Worm (Caenorhabditis elegans) whole organism, L2 larva: ENCODE measurements around the gene hum-8.

Source experiments
- C34F6.9 ChIP-seq: fragments of 150-350 bp; optimal IDR thresholded peaks from 2 replicates; lab custom pipeline; 2014; ENCODE audit warnings: missing biosample characterization, missing genetic modification characterization
- F13H6.1 ChIP-seq: sonication (generic microtip); optimal IDR thresholded peaks from 2 replicates; lab custom pipeline; 2016; ENCODE audit warnings: missing genetic modification characterization, missing compliant biosample characterization
- Y55F3AM.14 ChIP-seq: fragments of 200-800 bp; sonication (Bioruptor generic); optimal IDR thresholded peaks from 2 replicates; lab custom pipeline; 2018; ENCODE audit warnings: mild to moderate bottlenecking, missing genetic modification characterization, missing compliant biosample characterization
- ZK546.5 ChIP-seq: sonication (generic microtip); optimal IDR thresholded peaks from 2 replicates; lab custom pipeline; 2017; ENCODE audit warnings: missing biosample characterization, missing genetic modification characterization
- aly-2 ChIP-seq: fragments of 150-350 bp; optimal IDR thresholded peaks from 2 replicates; lab custom pipeline; 2014; ENCODE audit warnings: missing biosample characterization, missing genetic modification characterization
- ama-1 ChIP-seq: fragments of 150-350 bp; optimal IDR thresholded peaks from 2 replicates; lab custom pipeline; 2018; ENCODE audit warnings: inconsistent platforms
- blmp-1 ChIP-seq: sonication (generic microtip); optimal IDR thresholded peaks from 2 replicates; lab custom pipeline; 2017; ENCODE audit warnings: missing genetic modification characterization, mild to moderate bottlenecking, missing compliant biosample characterization, antibody characterized with exemption, moderate library complexity; ENCODE audit not compliant: insufficient read depth
- ceh-16 ChIP-seq: fragments of 150-350 bp; optimal IDR thresholded peaks from 2 replicates; lab custom pipeline; 2014; ENCODE audit warnings: missing biosample characterization, missing genetic modification characterization
- ceh-82 ChIP-seq: fragments of 150-350 bp; optimal IDR thresholded peaks from 2 replicates; lab custom pipeline; 2014; ENCODE audit warnings: missing biosample characterization, missing genetic modification characterization
- crh-2 ChIP-seq: sonication (generic microtip); optimal IDR thresholded peaks from 2 replicates; lab custom pipeline; 2017; ENCODE audit warnings: missing biosample characterization, missing genetic modification characterization
- elt-1 ChIP-seq: fragments of 150-350 bp; optimal IDR thresholded peaks from 2 replicates; lab custom pipeline; 2014; ENCODE audit warnings: missing biosample characterization, missing genetic modification characterization
- elt-3 ChIP-seq: sonication (generic microtip); optimal IDR thresholded peaks from 2 replicates; lab custom pipeline; 2017; ENCODE audit warnings: missing biosample characterization, missing genetic modification characterization
- fos-1 ChIP-seq: fragments of 150-350 bp; optimal IDR thresholded peaks from 2 replicates; lab custom pipeline; 2014; ENCODE audit warnings: missing biosample characterization, missing genetic modification characterization
- gmeb-1 ChIP-seq: fragments of 150-350 bp; optimal IDR thresholded peaks from 2 replicates; lab custom pipeline; 2014; ENCODE audit warnings: missing biosample characterization, missing genetic modification characterization
- lin-13 ChIP-seq: fragments of 150-350 bp; optimal IDR thresholded peaks from 2 replicates; lab custom pipeline; 2014; ENCODE audit warnings: missing biosample characterization, missing genetic modification reagents, missing genetic modification characterization
- lsy-2 ChIP-seq, 2 experiments: fragments of 150-350 bp in 1 of 2; sonication (generic microtip) in 1 of 2; optimal IDR thresholded peaks; 2 replicates each; lab custom pipeline; 2014 to 2017; ENCODE audit warnings: missing biosample characterization in 2 of 2, missing genetic modification characterization in 2 of 2
- mbf-1 ChIP-seq: sonication (generic microtip); optimal IDR thresholded peaks from 2 replicates; lab custom pipeline; 2017; ENCODE audit warnings: missing biosample characterization, missing genetic modification characterization
- nhr-10 ChIP-seq: sonication (generic microtip); optimal IDR thresholded peaks from 2 replicates; lab custom pipeline; 2017; ENCODE audit warnings: missing biosample characterization, missing genetic modification characterization
- nhr-12 ChIP-seq: fragments of 150-350 bp; optimal IDR thresholded peaks from 2 replicates; lab custom pipeline; 2014; ENCODE audit warnings: missing biosample characterization, missing genetic modification characterization
- nhr-129 ChIP-seq: fragments of 150-350 bp; optimal IDR thresholded peaks from 2 replicates; lab custom pipeline; 2014; ENCODE audit warnings: missing biosample characterization, missing genetic modification characterization
- nhr-237 ChIP-seq: fragments of 150-350 bp; optimal IDR thresholded peaks from 2 replicates; lab custom pipeline; 2014; ENCODE audit warnings: missing biosample characterization, missing genetic modification characterization
- nhr-25 ChIP-seq: fragments of 150-350 bp; sonication (generic microtip); optimal IDR thresholded peaks from 3 replicates; lab custom pipeline; 2014; ENCODE audit warnings: missing biosample characterization, missing genetic modification characterization
- nhr-6 ChIP-seq: fragments of 150-350 bp; optimal IDR thresholded peaks from 2 replicates; lab custom pipeline; 2014; ENCODE audit warnings: missing biosample characterization, missing genetic modification characterization
- peb-1 ChIP-seq: fragments of 150-350 bp; optimal IDR thresholded peaks from 2 replicates; lab custom pipeline; 2014; ENCODE audit warnings: missing biosample characterization, missing genetic modification characterization
- skn-1 ChIP-seq: sonication (generic microtip); optimal IDR thresholded peaks from 2 replicates; lab custom pipeline; 2017; ENCODE audit warnings: missing biosample characterization, missing genetic modification characterization
- sma-3 ChIP-seq: sonication (generic microtip); optimal IDR thresholded peaks from 2 replicates; lab custom pipeline; 2016; ENCODE audit warnings: missing genetic modification reagents, missing genetic modification characterization, missing compliant biosample characterization
- snpc-4 ChIP-seq: fragments of 150-350 bp; optimal IDR thresholded peaks from 2 replicates; lab custom pipeline; 2014; ENCODE audit warnings: missing biosample characterization, missing genetic modification characterization
- unc-39 ChIP-seq: fragments of 150-350 bp; optimal IDR thresholded peaks from 2 replicates; lab custom pipeline; 2014; ENCODE audit warnings: missing biosample characterization, missing genetic modification characterization
- unc-55 ChIP-seq: fragments of 150-350 bp; sonication (generic microtip); optimal IDR thresholded peaks from 3 replicates; lab custom pipeline; 2014; ENCODE audit warnings: missing biosample characterization, missing genetic modification reagents, missing genetic modification characterization
- unc-62 ChIP-seq: fragments of 150-350 bp; optimal IDR thresholded peaks from 2 replicates; lab custom pipeline; 2014; ENCODE audit warnings: missing biosample characterization, missing genetic modification reagents, missing genetic modification characterization
- zag-1 ChIP-seq: fragments of 150-350 bp; optimal IDR thresholded peaks from 2 replicates; lab custom pipeline; 2014; ENCODE audit warnings: missing biosample characterization, missing genetic modification characterization
- ztf-1 ChIP-seq: fragments of 200-800 bp; sonication (Bioruptor generic); conservative IDR thresholded peaks from 2 replicates; pipeline ENCODE4 v1.3.6; 2022; ENCODE audit warnings: missing genetic modification characterization, missing compliant biosample characterization
- ztf-11 ChIP-seq: sonication (generic microtip); optimal IDR thresholded peaks from 2 replicates; lab custom pipeline; 2017; ENCODE audit warnings: missing biosample characterization, missing genetic modification characterization
- ztf-4 ChIP-seq: fragments of 150-350 bp; optimal IDR thresholded peaks from 2 replicates; lab custom pipeline; 2014; ENCODE audit warnings: missing biosample characterization, missing genetic modification characterization

Gene hum-8

ce11 chrIV:438384-438783 is 2.0 kb downstream of the hum-8 start:
- TF ChIP-seq ztf-4: no peak
- TF ChIP-seq ztf-1 (GFP tag; lab: Robert Waterston, UW): no peak
- TF ChIP-seq sma-3: no peak
- TF ChIP-seq nhr-10 (tag; lab: Kevin White, UChicago): no peak
- no peak for TF ChIP-seq ama-1 (lab: Kevin White, UChicago)
- no peak for TF ChIP-seq unc-55 (GFP tag; lab: Kevin White, UChicago)
- no peak for TF ChIP-seq Y55F3AM.14
- no peak for TF ChIP-seq skn-1 (tag; lab: Kevin White, UChicago)
- TF ChIP-seq lsy-2 (tag; optimal IDR thresholded peaks at IDR 0.05; lab: Kevin White, UChicago): no peak
- no peak for TF ChIP-seq F13H6.1 (tag; lab: Kevin White, UChicago)

- TF ChIP-seq nhr-25 (tag; lab: Kevin White, UChicago) (no peak), blmp-1 (tag; lab: Kevin White, UChicago) (no peak), fos-1 (tag; lab: Kevin White, UChicago) (peak; percentile 57)
Observed at ce11 chrIV:428869-429268, 11.5 kb downstream of the hum-8 start, which contains the start of gene Y66H1A.5. Gene Y66H1A.5 (minus strand): TSS chrIV:429133.

- TF ChIP-seq nhr-6 (tag; lab: Kevin White, UChicago): no peak
- TF ChIP-seq ZK546.5 (tag; lab: Kevin White, UChicago): no peak
- TF ChIP-seq nhr-12 (tag; lab: Kevin White, UChicago): no peak
- no peak for TF ChIP-seq unc-62
- TF ChIP-seq C34F6.9 (tag; lab: Kevin White, UChicago): no peak
- TF ChIP-seq ceh-16: no peak
- TF ChIP-seq elt-1 (tag; lab: Kevin White, UChicago): no peak
- no peak for TF ChIP-seq elt-3 (tag; lab: Kevin White, UChicago)
- no peak for TF ChIP-seq peb-1 (tag; lab: Kevin White, UChicago)
- TF ChIP-seq ama-1 (lab: Kevin White, UChicago): no peak
- no peak for TF ChIP-seq ztf-11
- TF ChIP-seq mbf-1 (tag; lab: Kevin White, UChicago): no peak
- no peak for TF ChIP-seq nhr-237
- TF ChIP-seq zag-1 (tag; lab: Kevin White, UChicago): no peak
- no peak for TF ChIP-seq fos-1 (tag; lab: Kevin White, UChicago)
Observed at ce11 chrIV:427100-427908, 13.1 kb downstream of the hum-8 start.

ce11 chrIV:426597-426996 is 13.8 kb downstream of the hum-8 start:
- no peak for TF ChIP-seq mbf-1 (tag; lab: Kevin White, UChicago)
- no peak for TF ChIP-seq C34F6.9 (tag; lab: Kevin White, UChicago)
- no peak for TF ChIP-seq blmp-1 (tag; lab: Kevin White, UChicago)
- no peak for TF ChIP-seq aly-2 (tag; lab: Kevin White, UChicago)
- no peak for TF ChIP-seq ceh-82 (tag; lab: Kevin White, UChicago)
- TF ChIP-seq fos-1 (tag; lab: Kevin White, UChicago): no peak
- no peak for TF ChIP-seq unc-39 (tag; lab: Kevin White, UChicago)

ce11 chrIV:425995-426394 is 14.4 kb downstream of the hum-8 start, which contains the start of gene garr-1:
Gene garr-1 (plus strand): TSS chrIV:426168.
- no peak for TF ChIP-seq Y55F3AM.14
- TF ChIP-seq zag-1 (tag; lab: Kevin White, UChicago): no peak
- no peak for TF ChIP-seq unc-55 (GFP tag; lab: Kevin White, UChicago)
- TF ChIP-seq peb-1 (tag; lab: Kevin White, UChicago): no peak
- no peak for TF ChIP-seq ceh-16
- no peak for TF ChIP-seq crh-2 (tag; lab: Kevin White, UChicago)

ce11 chrIV:425546-425945 is 14.8 kb downstream of the hum-8 start:
- peak; percentile 22 for TF ChIP-seq crh-2 (tag; lab: Kevin White, UChicago)
- TF ChIP-seq zag-1 (tag; lab: Kevin White, UChicago): no peak
- TF ChIP-seq C34F6.9 (tag; lab: Kevin White, UChicago): peak; percentile 59
- peak; percentile 66 for TF ChIP-seq unc-55 (GFP tag; lab: Kevin White, UChicago)
- peak; percentile 38 for TF ChIP-seq nhr-129 (tag; lab: Kevin White, UChicago)
- TF ChIP-seq snpc-4 (tag; lab: Kevin White, UChicago): peak; percentile 5
- TF ChIP-seq ztf-4: peak; percentile 6
- TF ChIP-seq unc-39 (tag; lab: Kevin White, UChicago): no peak
- TF ChIP-seq gmeb-1 (tag; lab: Kevin White, UChicago): peak; percentile 52
- TF ChIP-seq lin-13 (GFP tag; lab: Kevin White, UChicago): peak; percentile 41
- TF ChIP-seq elt-1 (tag; lab: Kevin White, UChicago): no peak
- peak in 1 of 2 experiments; percentile 67 for TF ChIP-seq lsy-2 (tag; optimal IDR thresholded peaks at IDR 0.05; lab: Kevin White, UChicago)
